Worm (Caenorhabditis elegans): ENCODE results near the gene txt-14.

Gene txt-14

DNA sequence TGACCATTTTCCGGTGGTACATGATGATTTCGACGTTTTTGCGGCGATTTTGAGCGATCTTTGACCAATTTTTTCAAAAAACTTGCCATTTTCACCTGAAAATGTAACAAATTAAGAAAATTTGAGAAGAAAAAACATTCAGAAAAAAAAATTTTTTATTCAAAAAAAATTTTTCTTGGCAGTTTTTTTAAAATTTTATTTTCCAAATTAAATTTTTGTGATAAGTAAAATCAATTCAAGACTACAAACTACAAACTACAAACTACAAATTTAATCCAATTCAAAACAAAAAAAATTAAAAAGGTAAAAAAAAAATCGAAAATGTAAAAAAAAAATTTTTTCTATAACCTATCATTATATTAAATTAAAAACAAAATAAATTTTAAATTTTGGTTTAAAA is 44.3 kb downstream of the txt-14 start, which contains the start of gene Y69H2.15:
Gene Y69H2.15 (minus strand): TSS at position 101 of the 400 bp plus-strand sequence.
- TF ChIP-seq dao-5 (tag; optimal IDR thresholded peaks at IDR 0.05), result no peak
- no peak for TF ChIP-seq W03F9.2 (tag; optimal IDR thresholded peaks at IDR 0.05)
- TF ChIP-seq him-1 (tag; optimal IDR thresholded peaks at IDR 0.05), result no peak

DNA sequence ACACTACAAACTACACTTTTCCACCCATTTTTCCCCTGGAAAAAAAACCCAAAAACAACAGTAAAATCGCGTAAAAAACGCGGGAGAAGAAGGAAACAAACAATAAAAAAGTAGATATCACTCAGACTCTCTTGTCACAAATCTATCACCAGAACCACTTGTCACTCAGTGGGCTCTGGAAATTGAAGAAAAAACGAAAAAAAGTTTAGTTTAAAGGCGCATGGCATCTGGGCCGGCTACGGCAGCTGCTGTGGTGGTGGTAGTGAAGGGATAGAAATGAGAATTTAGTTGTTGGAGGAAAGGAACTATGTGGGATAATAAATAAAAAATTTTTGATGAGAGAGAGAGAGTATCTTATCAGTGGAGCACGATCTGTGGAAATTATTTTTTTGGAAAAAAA is 45.0 kb downstream of the txt-14 start:
- no peak for TF ChIP-seq him-1 (tag; optimal IDR thresholded peaks at IDR 0.05)
- TF ChIP-seq W03F9.2 (tag; optimal IDR thresholded peaks at IDR 0.05), result no peak
- TF ChIP-seq dao-5 (tag; optimal IDR thresholded peaks at IDR 0.05), result no peak

- no peak for TF ChIP-seq dao-5 (tag; optimal IDR thresholded peaks at IDR 0.05)
- TF ChIP-seq W03F9.2 (tag; optimal IDR thresholded peaks at IDR 0.05), result no peak
- no peak for TF ChIP-seq him-1 (tag; optimal IDR thresholded peaks at IDR 0.05)
Observed at ce11 chrV:18628907-18629306, 46.4 kb downstream of the txt-14 start.

DNA sequence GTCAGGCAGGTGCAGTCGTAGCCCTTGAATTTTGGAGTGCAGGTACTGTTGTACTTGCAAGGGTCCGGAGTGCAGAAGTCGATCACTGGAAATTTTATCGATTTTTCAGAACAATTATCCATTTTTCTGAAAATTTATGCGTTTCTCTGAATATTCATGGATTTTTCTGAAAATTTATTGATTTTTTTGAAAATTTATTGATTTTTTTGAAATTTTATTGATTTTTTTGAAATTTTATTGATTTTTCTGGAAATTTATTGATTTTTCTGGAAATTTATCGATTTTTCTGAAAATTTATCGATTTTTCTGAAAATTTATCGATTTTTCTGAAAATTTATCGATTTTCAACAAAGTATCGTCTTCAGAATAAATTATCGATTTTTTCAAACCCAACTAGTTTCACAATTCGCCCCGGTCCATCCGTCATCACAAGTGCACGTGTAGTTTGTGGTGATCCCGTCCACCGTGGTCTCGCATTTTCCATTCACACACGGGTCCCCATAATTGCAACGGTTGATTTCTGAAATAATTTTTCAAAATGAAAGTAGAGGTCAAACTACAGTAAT is 49.6 kb downstream of the txt-14 start:
- TF ChIP-seq dao-5 (tag; optimal IDR thresholded peaks at IDR 0.05), result no peak
- no peak for TF ChIP-seq him-1 (tag; optimal IDR thresholded peaks at IDR 0.05)
- no peak for TF ChIP-seq W03F9.2 (tag; optimal IDR thresholded peaks at IDR 0.05)

Data from whole organism, L4/young adult.